Worm (Caenorhabditis elegans) whole organism, mixed stage, embryonic: ENCODE measurements around the gene fib-1.

Experiments
- blmp-1 ChIP-seq: fragments of 150-350 bp; optimal IDR thresholded peaks from 2 replicates; lab custom pipeline; 2014; ENCODE audit warnings: missing biosample characterization, missing genetic modification characterization
- elt-1 ChIP-seq: sonication (generic microtip); optimal IDR thresholded peaks from 2 replicates; lab custom pipeline; 2017; ENCODE audit warnings: missing genetic modification characterization, mild to moderate bottlenecking, missing compliant biosample characterization, antibody characterized with exemption, moderate library complexity, borderline replicate concordance; ENCODE audit not compliant: insufficient read depth
- elt-3 ChIP-seq: fragments of 150-350 bp; optimal IDR thresholded peaks from 2 replicates; lab custom pipeline; 2014; ENCODE audit warnings: missing biosample characterization, missing genetic modification characterization
- lin-32 ChIP-seq: fragments of 200-800 bp; sonication (Bioruptor generic); optimal IDR thresholded peaks from 2 replicates; lab custom pipeline; 2018; ENCODE audit warnings: mild to moderate bottlenecking, missing genetic modification characterization, missing compliant biosample characterization
- mep-1 ChIP-seq: fragments of 150-350 bp; optimal IDR thresholded peaks from 2 replicates; lab custom pipeline; 2017; ENCODE audit warnings: missing biosample characterization, missing genetic modification reagents, missing genetic modification characterization, inconsistent platforms
- nhr-237 ChIP-seq: fragments of 150-350 bp; optimal IDR thresholded peaks from 2 replicates; lab custom pipeline; 2014; ENCODE audit warnings: missing biosample characterization, missing genetic modification characterization
- nhr-28 ChIP-seq: fragments of 150-350 bp; optimal IDR thresholded peaks from 2 replicates; lab custom pipeline; 2014; ENCODE audit warnings: missing biosample characterization, missing genetic modification characterization
- pha-4 ChIP-seq: fragments of 150-350 bp; optimal IDR thresholded peaks from 2 replicates; lab custom pipeline; 2018; ENCODE audit warnings: missing biosample characterization, missing genetic modification reagents, missing genetic modification characterization
- snpc-4 ChIP-seq: fragments of 150-350 bp; optimal IDR thresholded peaks from 2 replicates; lab custom pipeline; 2014; ENCODE audit warnings: missing biosample characterization, missing genetic modification characterization
- unc-120 ChIP-seq: sonication (generic microtip); optimal IDR thresholded peaks from 2 replicates; lab custom pipeline; 2017; ENCODE audit warnings: missing genetic modification characterization, missing compliant biosample characterization; ENCODE audit not compliant: poor library complexity, severe bottlenecking
- unc-39 ChIP-seq: fragments of 150-350 bp; optimal IDR thresholded peaks from 2 replicates; lab custom pipeline; 2014; ENCODE audit warnings: missing biosample characterization, missing genetic modification characterization
- unc-62 ChIP-seq: fragments of 150-350 bp; optimal IDR thresholded peaks from 2 replicates; lab custom pipeline; 2014; ENCODE audit warnings: missing biosample characterization, missing genetic modification reagents, missing genetic modification characterization
- ztf-11 ChIP-seq: fragments of 150-350 bp; optimal IDR thresholded peaks from 2 replicates; lab custom pipeline; 2014; ENCODE audit warnings: missing biosample characterization, missing genetic modification characterization

- TF ChIP-seq elt-3 (no peak), nhr-237 (tag; lab: Kevin White, UChicago) (no peak), blmp-1 (tag; lab: Kevin White, UChicago) (no peak), unc-62 (GFP tag; lab: Kevin White, UChicago) (no peak), unc-39 (no peak), unc-120 (no peak), snpc-4 (tag; lab: Kevin White, UChicago) (no peak), nhr-28 (tag; lab: Kevin White, UChicago) (no peak), lin-32 (GFP tag; lab: Kevin White, UChicago) (no peak), elt-1 (tag; lab: Kevin White, UChicago) (no peak), pha-4 (tag; lab: Kevin White, UChicago) (no peak), mep-1 (no peak), ztf-11 (tag; lab: Kevin White, UChicago) (no peak)
Measured at ce11 chrV:15012542-15013301, 10.7 kb upstream of the fib-1 start.
